Fruit fly (Drosophila melanogaster) whole organism, embryonic: ENCODE data around the gene Fer2LCH.

Source experiments
- ATbp ChIP-seq: fragments of 200-800 bp; sonication (Bioruptor generic); optimal IDR thresholded peaks from 2 replicates; lab custom pipeline; 2017; ENCODE audit warnings: missing biosample characterization, mild to moderate bottlenecking, missing genetic modification characterization, missing genetic modification reagents
- Abd-B ChIP-seq: fragments of 200-800 bp; sonication (Bioruptor generic); optimal IDR thresholded peaks from 2 replicates; lab custom pipeline; 2018; ENCODE audit warnings: missing biosample characterization, mild to moderate bottlenecking, missing genetic modification characterization, moderate library complexity
- Bgb ChIP-seq: fragments of 200-800 bp; sonication (Bioruptor generic); IDR thresholded peaks from 2 replicates; pipeline ENCODE4 v1.3.6; 2022; ENCODE audit warnings: missing biosample characterization, missing genetic modification characterization; ENCODE audit not compliant: partially characterized antibody
- CG12104 ChIP-seq: fragments of 200-800 bp; sonication (Bioruptor generic); optimal IDR thresholded peaks from 3 replicates; lab custom pipeline; 2016; ENCODE audit warnings: missing biosample characterization, missing genetic modification characterization
- CG12744 ChIP-seq: fragments of 200-800 bp; sonication (Bioruptor generic); optimal IDR thresholded peaks from 2 replicates; lab custom pipeline; 2016; ENCODE audit warnings: missing biosample characterization, missing genetic modification characterization
- CG12942 ChIP-seq: fragments of 200-800 bp; sonication (Bioruptor generic); optimal IDR thresholded peaks from 3 replicates; lab custom pipeline; 2016; ENCODE audit warnings: missing biosample characterization, missing genetic modification characterization
- CG17328 ChIP-seq: fragments of 200-800 bp; sonication (Bioruptor generic); IDR thresholded peaks from 2 replicates; pipeline ENCODE4 v1.3.6; 2022; ENCODE audit warnings: missing biosample characterization, missing genetic modification characterization
- CG1792 ChIP-seq: fragments of 200-800 bp; sonication (Bioruptor generic); optimal IDR thresholded peaks from 2 replicates; lab custom pipeline; 2016; ENCODE audit warnings: missing biosample characterization, missing genetic modification characterization
- CG32532 ChIP-seq: fragments of 200-800 bp; sonication (Bioruptor generic); IDR thresholded peaks from 2 replicates; pipeline ENCODE4 v1.3.6; 2022; ENCODE audit warnings: missing biosample characterization, missing genetic modification characterization
- CG3847 ChIP-seq: fragments of 200-800 bp; sonication (Bioruptor generic); IDR thresholded peaks from 2 replicates; pipeline ENCODE4 v1.3.6; 2022; ENCODE audit warnings: missing biosample characterization, missing genetic modification characterization
- CG6813 ChIP-seq: fragments of 200-800 bp; sonication (Bioruptor generic); optimal IDR thresholded peaks from 2 replicates; lab custom pipeline; 2017; ENCODE audit warnings: missing biosample characterization, missing genetic modification characterization, mild to moderate bottlenecking, moderate library complexity, missing genetic modification reagents
- CG6854 ChIP-seq: fragments of 200-800 bp; sonication (Bioruptor generic); optimal IDR thresholded peaks from 3 replicates; lab custom pipeline; 2017; ENCODE audit warnings: missing biosample characterization, mild to moderate bottlenecking, missing genetic modification characterization
- CG8359 ChIP-seq: fragments of 200-800 bp; sonication (Bioruptor generic); optimal IDR thresholded peaks from 2 replicates; lab custom pipeline; 2017; ENCODE audit warnings: missing biosample characterization, mild to moderate bottlenecking, missing genetic modification characterization, borderline replicate concordance
- D ChIP-seq, 2 experiments: fragments of 200-800 bp in 1 of 2; fragments of >200 bp in 1 of 2; sonication (Bioruptor generic) in 1 of 2; optimal IDR thresholded peaks; 2 replicates in 1 of 2; 3 replicates in 1 of 2; lab custom pipeline; 2017; ENCODE audit warnings: mild to moderate bottlenecking in 1 of 2, missing biosample characterization in 1 of 2, missing genetic modification characterization in 1 of 2, missing genetic modification reagents in 1 of 2
- Deaf1 ChIP-seq: fragments of 200-800 bp; optimal IDR thresholded peaks from 3 replicates; lab custom pipeline; 2019; ENCODE audit warnings: missing biosample characterization, mild to moderate bottlenecking, missing genetic modification characterization, moderate library complexity
- Doc3 ChIP-seq: fragments of 200-800 bp; sonication (Bioruptor generic); IDR thresholded peaks from 3 replicates; pipeline ENCODE4 v1.3.6; 2022; ENCODE audit warnings: missing biosample characterization, missing genetic modification characterization; ENCODE audit not compliant: partially characterized antibody
- Dref ChIP-seq: fragments of 200-800 bp; sonication (Bioruptor generic); IDR thresholded peaks from 2 replicates; pipeline ENCODE4 v1.3.6; 2022; ENCODE audit warnings: missing biosample characterization, missing genetic modification characterization
- Drgx ChIP-seq: fragments of 200-800 bp; sonication (Bioruptor generic); IDR thresholded peaks from 2 replicates; pipeline ENCODE4 v1.3.6; 2022; ENCODE audit warnings: missing biosample characterization, missing genetic modification characterization
- HLH54F ChIP-seq: fragments of 200-800 bp; sonication (Bioruptor generic); optimal IDR thresholded peaks from 3 replicates; lab custom pipeline; 2016; ENCODE audit warnings: missing biosample characterization, missing genetic modification characterization
- Hand ChIP-seq: fragments of 200-800 bp; sonication (Bioruptor generic); optimal IDR thresholded peaks from 2 replicates; lab custom pipeline; 2017; ENCODE audit warnings: mild to moderate bottlenecking, missing biosample characterization, missing genetic modification reagents, missing genetic modification characterization
- Hmr ChIP-seq: fragments of 200-800 bp; sonication (Bioruptor generic); optimal IDR thresholded peaks from 3 replicates; lab custom pipeline; 2017; ENCODE audit warnings: mild to moderate bottlenecking, missing biosample characterization, missing genetic modification reagents, missing genetic modification characterization
- NFAT ChIP-seq: fragments of 200-800 bp; sonication (Bioruptor generic); IDR thresholded peaks from 2 replicates; pipeline ENCODE4 v1.3.6; 2022; ENCODE audit warnings: missing biosample characterization, missing genetic modification characterization
- Nf-YA ChIP-seq: fragments of 200-800 bp; sonication (Bioruptor generic); IDR thresholded peaks from 2 replicates; pipeline ENCODE4 v1.3.6; 2022; ENCODE audit warnings: missing biosample characterization, missing genetic modification characterization
- Scr ChIP-seq: fragments of 200-800 bp; sonication (Bioruptor generic); IDR thresholded peaks from 2 replicates; pipeline ENCODE4 v1.3.6; 2022; ENCODE audit warnings: missing biosample characterization, missing genetic modification characterization; ENCODE audit not compliant: partially characterized antibody
- Sry-δ ChIP-seq: fragments of 200-800 bp; sonication (Bioruptor generic); optimal IDR thresholded peaks from 2 replicates; lab custom pipeline; 2016; ENCODE audit warnings: missing biosample characterization, missing genetic modification characterization
- Tbp ChIP-seq: fragments of >200 bp; optimal IDR thresholded peaks from 2 replicates; lab custom pipeline; 2018; ENCODE audit warnings: missing biosample characterization, missing genetic modification characterization
- abd-A ChIP-seq: fragments of 200-800 bp; sonication (Bioruptor generic); optimal IDR thresholded peaks from 3 replicates; lab custom pipeline; 2019; ENCODE audit warnings: missing biosample characterization, mild to moderate bottlenecking, missing genetic modification characterization, moderate library complexity
- ac ChIP-seq: fragments of 200-800 bp; sonication (Bioruptor generic); optimal IDR thresholded peaks from 3 replicates; lab custom pipeline; 2017; ENCODE audit warnings: missing biosample characterization, mild to moderate bottlenecking, missing genetic modification characterization
- bowl ChIP-seq: fragments of 200-800 bp; sonication (Bioruptor generic); IDR thresholded peaks from 2 replicates; pipeline ENCODE4 v1.3.6; 2022; ENCODE audit warnings: missing biosample characterization, missing genetic modification characterization
- bsh ChIP-seq, 2 experiments: fragments of 200-800 bp; sonication (Bioruptor generic); optimal IDR thresholded peaks; 2 replicates each; lab custom pipeline; 2017 to 2018; ENCODE audit warnings: mild to moderate bottlenecking in 2 of 2, missing biosample characterization in 2 of 2, missing genetic modification characterization in 2 of 2, moderate library complexity in 1 of 2
- danr ChIP-seq: fragments of 200-800 bp; sonication (Bioruptor generic); IDR thresholded peaks from 2 replicates; pipeline ENCODE4 v1.3.6; 2022; ENCODE audit warnings: missing biosample characterization, missing genetic modification characterization
- dimm ChIP-seq: fragments of 200-800 bp; sonication (Bioruptor generic); IDR thresholded peaks from 2 replicates; pipeline ENCODE4 v1.3.6; 2022; ENCODE audit warnings: missing biosample characterization, missing genetic modification characterization
- disco-r ChIP-seq: fragments of 200-800 bp; sonication (Bioruptor generic); optimal IDR thresholded peaks from 2 replicates; lab custom pipeline; 2016; ENCODE audit warnings: missing biosample characterization, missing genetic modification characterization
- dm ChIP-seq: fragments of 200-800 bp; sonication (Bioruptor generic); optimal IDR thresholded peaks from 3 replicates; lab custom pipeline; 2016; ENCODE audit warnings: missing biosample characterization, missing genetic modification characterization
- dpn ChIP-seq, 2 experiments: fragments of 200-800 bp; sonication (Bioruptor generic); optimal IDR thresholded peaks; 3 replicates each; lab custom pipeline; 2016; ENCODE audit warnings: missing biosample characterization in 2 of 2, missing genetic modification characterization in 2 of 2
- en ChIP-seq: fragments of 200-800 bp; sonication (Bioruptor generic); optimal IDR thresholded peaks from 2 replicates; lab custom pipeline; 2016; ENCODE audit warnings: missing biosample characterization, missing genetic modification characterization
- fd64A ChIP-seq: fragments of 200-800 bp; sonication (Bioruptor generic); optimal IDR thresholded peaks from 3 replicates; lab custom pipeline; 2018; ENCODE audit warnings: missing biosample characterization, mild to moderate bottlenecking, missing genetic modification characterization
- gt ChIP-seq: fragments of 200-800 bp; sonication (Bioruptor generic); IDR thresholded peaks from 2 replicates; pipeline ENCODE4 v1.3.6; 2022; ENCODE audit warnings: missing biosample characterization, missing genetic modification characterization
- ham ChIP-seq: fragments of 200-800 bp; sonication (Bioruptor generic); IDR thresholded peaks from 2 replicates; pipeline ENCODE4 v1.3.6; 2022; ENCODE audit warnings: missing biosample characterization, missing genetic modification characterization
- maf-S ChIP-seq: fragments of 200-800 bp; sonication (Bioruptor generic); optimal IDR thresholded peaks from 2 replicates; lab custom pipeline; 2016; ENCODE audit warnings: missing biosample characterization, missing genetic modification characterization
- odd ChIP-seq: fragments of 200-800 bp; sonication (Bioruptor generic); optimal IDR thresholded peaks from 2 replicates; lab custom pipeline; 2017; ENCODE audit warnings: missing biosample characterization, mild to moderate bottlenecking, missing genetic modification characterization
- pan ChIP-seq, 4 experiments: fragments of >200 bp in 3 of 4; fragments of 200-800 bp in 1 of 4; sonication (Bioruptor generic) in 1 of 4; optimal IDR thresholded peaks in 3 of 4; IDR thresholded peaks in 1 of 4; 2 replicates each; pipeline versions ENCODE4 v1.3.6 to Lab custom; 2017 to 2022; ENCODE audit warnings: missing biosample characterization in 2 of 4, missing genetic modification characterization in 2 of 4, mixed read lengths in 1 of 4
- prd ChIP-seq, 3 experiments: fragments of >200 bp in 2 of 3; fragments of 200-800 bp in 1 of 3; sonication (Bioruptor generic) in 1 of 3; optimal IDR thresholded peaks in 2 of 3; IDR thresholded peaks in 1 of 3; 2 replicates in 2 of 3; 3 replicates in 1 of 3; pipeline versions ENCODE4 v1.3.6 to Lab custom; 2017 to 2022; ENCODE audit warnings: missing biosample characterization in 1 of 3, missing genetic modification characterization in 1 of 3
- pum ChIP-seq: fragments of 200-800 bp; sonication (Bioruptor generic); optimal IDR thresholded peaks from 2 replicates; lab custom pipeline; 2016; ENCODE audit warnings: missing biosample characterization, missing genetic modification characterization
- rib ChIP-seq: fragments of 200-800 bp; sonication (Bioruptor generic); IDR thresholded peaks from 2 replicates; pipeline ENCODE4 v1.3.6; 2022; ENCODE audit warnings: missing biosample characterization, missing genetic modification characterization
- sens ChIP-seq: fragments of 200-800 bp; sonication (Bioruptor generic); peaks from one replicate; lab custom pipeline; 2016; ENCODE audit warnings: missing biosample characterization, missing genetic modification characterization
- sim ChIP-seq: fragments of 200-800 bp; sonication (Bioruptor generic); IDR thresholded peaks from 2 replicates; pipeline ENCODE4 v1.3.6; 2022; ENCODE audit warnings: missing biosample characterization, missing genetic modification characterization
- stwl ChIP-seq: fragments of 200-800 bp; sonication (Bioruptor generic); optimal IDR thresholded peaks from 3 replicates; lab custom pipeline; 2018; ENCODE audit warnings: missing biosample characterization, mild to moderate bottlenecking, missing genetic modification characterization, moderate library complexity
- sug ChIP-seq: fragments of 200-800 bp; optimal IDR thresholded peaks from 2 replicates; lab custom pipeline; 2019; ENCODE audit warnings: missing biosample characterization, mild to moderate bottlenecking, missing genetic modification characterization, moderate library complexity
- tin ChIP-seq: fragments of 200-800 bp; sonication (Bioruptor generic); optimal IDR thresholded peaks from 3 replicates; lab custom pipeline; 2016; ENCODE audit warnings: missing biosample characterization, missing genetic modification characterization
- zfh1 ChIP-seq: fragments of 200-800 bp; sonication (Bioruptor generic); IDR thresholded peaks from 3 replicates; pipeline ENCODE4 v1.3.6; 2022; ENCODE audit warnings: missing biosample characterization, missing genetic modification characterization

Gene Fer2LCH

DNA sequence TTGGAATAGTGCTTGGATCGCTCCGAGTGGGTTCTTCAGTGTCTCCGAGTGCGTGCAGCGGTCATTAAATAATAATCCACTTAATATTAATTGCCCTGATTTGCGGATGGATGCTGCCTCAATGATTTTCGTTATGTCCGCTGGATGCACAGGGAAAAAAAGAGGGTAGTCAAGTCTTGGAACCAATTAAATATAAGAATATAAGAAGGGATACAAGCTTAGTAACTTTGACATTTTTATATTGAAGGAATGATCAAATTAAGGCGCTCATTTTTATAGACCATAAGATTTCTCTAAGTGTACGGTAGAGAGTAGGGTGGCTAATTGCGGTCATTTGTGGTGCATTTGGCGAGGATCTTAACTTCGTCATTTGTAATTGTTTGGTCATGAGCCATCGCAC lies 4.3 kb downstream of the Fer2LCH start (continued):
- TF ChIP-seq dpn (GFP tag; optimal IDR thresholded peaks at IDR 0.05; lab: Kevin White, UChicago) (no peak), CG17328 (GFP tag; lab: Robert Waterston, UW) (no peak), Dref (GFP tag; lab: Robert Waterston, UW) (no peak), prd (optimal IDR thresholded peaks at IDR 0.05; lab: Kevin White, UChicago) (no peak), prd (GFP tag; IDR thresholded peaks at IDR 0.05; lab: Robert Waterston, UW) (peak; percentile 64; the same call in 2 of the 3 replicates), dm (GFP tag; lab: Kevin White, UChicago) (no peak), disco-r (no peak), CG6813 (GFP tag; lab: Kevin White, UChicago) (no peak), sim (GFP tag; lab: Robert Waterston, UW) (no peak), CG32532 (GFP tag; lab: Robert Waterston, UW) (no peak), dimm (GFP tag; lab: Robert Waterston, UW) (no peak), Sry-δ (GFP tag; lab: Kevin White, UChicago) (no peak), HLH54F (GFP tag; lab: Kevin White, UChicago) (no peak), Bgb (GFP tag; lab: Robert Waterston, UW) (no peak), bowl (GFP tag; lab: Robert Waterston, UW) (no peak), fd64A (GFP tag; lab: Kevin White, UChicago) (no peak), Drgx (GFP tag; lab: Robert Waterston, UW) (no peak), CG12104 (GFP tag; lab: Kevin White, UChicago) (no peak), stwl (no peak), CG12744 (GFP tag; lab: Kevin White, UChicago) (no peak), danr (GFP tag; lab: Robert Waterston, UW) (no peak), bsh (GFP tag; optimal IDR thresholded peaks at IDR 0.05; lab: Kevin White, UChicago) (peak in 1 of 2 experiments; percentile 41), gt (no peak), Deaf1 (tag; lab: Kevin White, UChicago) (no peak), en (no peak), CG1792 (GFP tag; lab: Kevin White, UChicago) (no peak), odd (GFP tag; lab: Kevin White, UChicago) (no peak), tin (GFP tag; lab: Kevin White, UChicago) (no peak), Hand (GFP tag; lab: Kevin White, UChicago) (no peak), Abd-B (GFP tag; lab: Kevin White, UChicago) (no peak), CG3847 (GFP tag; lab: Robert Waterston, UW) (no peak), D (optimal IDR thresholded peaks at IDR 0.05; lab: Kevin White, UChicago) (no peak), D (GFP tag; optimal IDR thresholded peaks at IDR 0.05; lab: Kevin White, UChicago) (no peak), Doc3 (GFP tag; lab: Robert Waterston, UW) (no peak), CG8359 (no peak), zfh1 (GFP tag; lab: Robert Waterston, UW) (peak; percentile 62; the same call in 2 of the 3 replicates), Scr (GFP tag; lab: Robert Waterston, UW) (no peak), rib (GFP tag; lab: Robert Waterston, UW) (no peak), ham (GFP tag; lab: Robert Waterston, UW) (no peak), abd-A (tag; lab: Kevin White, UChicago) (no peak), NFAT (GFP tag; lab: Robert Waterston, UW) (no peak), CG12942 (GFP tag; lab: Kevin White, UChicago) (no peak), Hmr (GFP tag; lab: Kevin White, UChicago) (no peak), ATbp (GFP tag; lab: Kevin White, UChicago) (no peak), sug (tag; lab: Kevin White, UChicago) (no peak), Tbp (GFP tag; lab: Kevin White, UChicago) (no peak), sens (GFP tag; lab: Kevin White, UChicago) (peak; percentile 87), CG6854 (no peak), Nf-YA (GFP tag; lab: Robert Waterston, UW) (no peak), maf-S (GFP tag; lab: Kevin White, UChicago) (no peak), pum (no peak), ac (GFP tag; lab: Kevin White, UChicago) (no peak), pan (optimal IDR thresholded peaks at IDR 0.05; lab: Kevin White, UChicago) (no peak), pan (GFP tag; optimal IDR thresholded peaks at IDR 0.05 in 1 of 2, IDR thresholded peaks at IDR 0.05 in 1 of 2) (no peak)
